Worm (Caenorhabditis elegans): ENCODE measurements around the gene sru-19.

DNA sequence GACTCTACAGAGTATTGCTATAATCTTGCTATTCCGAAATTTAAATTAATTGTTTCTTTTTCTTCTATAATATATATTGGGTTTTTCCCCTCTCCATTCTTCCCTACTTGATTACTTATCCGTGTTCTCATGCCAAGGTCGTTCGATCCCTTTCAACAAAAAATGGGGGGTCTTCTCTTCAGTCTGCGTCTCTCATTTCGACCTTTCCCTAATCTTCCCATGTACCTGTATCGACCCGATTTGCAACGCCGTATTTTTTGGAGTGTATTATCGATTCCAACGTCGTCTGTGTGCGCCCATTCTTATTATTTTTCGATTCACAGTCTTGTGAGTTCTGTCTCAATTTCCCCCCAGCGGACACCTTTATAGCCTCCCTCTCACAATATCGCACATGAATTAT is 30.6 kb upstream of the sru-19 start:
- TF ChIP-seq unc-86 (tag; optimal IDR thresholded peaks at IDR 0.05), result no peak
- TF ChIP-seq hlh-8 (tag; optimal IDR thresholded peaks at IDR 0.05), result no peak
- no peak for TF ChIP-seq npax-4 (tag; optimal IDR thresholded peaks at IDR 0.05)
- no peak for TF ChIP-seq pqm-1 (tag; optimal IDR thresholded peaks at IDR 0.05)
- no peak for TF ChIP-seq ama-1 (optimal IDR thresholded peaks at IDR 0.05)
- no peak for TF ChIP-seq nfya-1 (tag; optimal IDR thresholded peaks at IDR 0.05)
- no peak for TF ChIP-seq C38D4.7 (GFP tag; optimal IDR thresholded peaks at IDR 0.05)
- TF ChIP-seq ets-4 (tag; optimal IDR thresholded peaks at IDR 0.05), result no peak
- no peak for TF ChIP-seq lim-6 (tag; optimal IDR thresholded peaks at IDR 0.05)
- no peak for TF ChIP-seq nhr-11 (tag; optimal IDR thresholded peaks at IDR 0.05)
- no peak for TF ChIP-seq lin-11 (tag; optimal IDR thresholded peaks at IDR 0.05)
- no peak for TF ChIP-seq ttx-3 (tag; optimal IDR thresholded peaks at IDR 0.05)
